Fruit fly (Drosophila melanogaster) whole organism, embryonic: ENCODE results near the gene crq.

Experiments
- Bteb2 ChIP-seq: fragments of 200-800 bp; sonication (Bioruptor generic); optimal IDR thresholded peaks from 2 replicates; lab custom pipeline; 2016; ENCODE audit warnings: missing biosample characterization, missing genetic modification characterization
- CG10267 ChIP-seq: fragments of 200-800 bp; sonication (Bioruptor generic); optimal IDR thresholded peaks from 2 replicates; lab custom pipeline; 2018; ENCODE audit warnings: missing biosample characterization, mild to moderate bottlenecking, missing genetic modification characterization, moderate library complexity
- CG10959 ChIP-seq: fragments of 200-800 bp; sonication (Bioruptor generic); IDR thresholded peaks from 2 replicates; pipeline ENCODE4 v1.3.6; 2022; ENCODE audit warnings: missing biosample characterization, missing genetic modification characterization
- CG11456 ChIP-seq: fragments of 200-800 bp; sonication (Bioruptor generic); IDR thresholded peaks from 3 replicates; pipeline ENCODE4 v1.3.6; 2022; ENCODE audit warnings: missing biosample characterization, missing genetic modification characterization
- CG12071 ChIP-seq: fragments of 200-800 bp; sonication (Bioruptor generic); optimal IDR thresholded peaks from 3 replicates; lab custom pipeline; 2018; ENCODE audit warnings: missing biosample characterization, mild to moderate bottlenecking, missing genetic modification characterization
- CG12219 ChIP-seq: fragments of 200-800 bp; sonication (Bioruptor generic); optimal IDR thresholded peaks from 3 replicates; lab custom pipeline; 2018; ENCODE audit warnings: missing biosample characterization, mild to moderate bottlenecking, missing genetic modification characterization
- CG12299 ChIP-seq: fragments of 200-800 bp; sonication (Bioruptor generic); optimal IDR thresholded peaks from 2 replicates; lab custom pipeline; 2018; ENCODE audit warnings: missing biosample characterization, mild to moderate bottlenecking, missing genetic modification characterization
- CG13123 ChIP-seq: fragments of 200-800 bp; sonication (Bioruptor generic); optimal IDR thresholded peaks from 2 replicates; lab custom pipeline; 2016; ENCODE audit warnings: missing biosample characterization, missing genetic modification characterization
- CG15073 ChIP-seq: fragments of 200-800 bp; sonication (Bioruptor generic); optimal IDR thresholded peaks from 2 replicates; lab custom pipeline; 2016; ENCODE audit warnings: missing biosample characterization, missing genetic modification characterization
- CG15601 ChIP-seq: fragments of 200-800 bp; sonication (Bioruptor generic); optimal IDR thresholded peaks from 3 replicates; lab custom pipeline; 2019; ENCODE audit warnings: missing biosample characterization, mild to moderate bottlenecking, missing genetic modification characterization, moderate library complexity
- CG16779 ChIP-seq: fragments of 200-800 bp; sonication (Bioruptor generic); IDR thresholded peaks from 2 replicates; pipeline ENCODE4 v1.3.6; 2022; ENCODE audit warnings: missing biosample characterization, missing genetic modification characterization
- CG16813 ChIP-seq: fragments of 200-800 bp; sonication (Bioruptor generic); IDR thresholded peaks from 3 replicates; pipeline ENCODE4 v1.3.6; 2022; ENCODE audit warnings: missing biosample characterization, missing genetic modification characterization; ENCODE audit not compliant: partially characterized antibody
- CG17385 ChIP-seq: fragments of 200-800 bp; sonication (Bioruptor generic); optimal IDR thresholded peaks from 3 replicates; lab custom pipeline; 2018; ENCODE audit warnings: missing biosample characterization, mild to moderate bottlenecking, missing genetic modification characterization
- CG2116 ChIP-seq: fragments of 200-800 bp; sonication (Bioruptor generic); optimal IDR thresholded peaks from 3 replicates; lab custom pipeline; 2018; ENCODE audit warnings: missing biosample characterization, mild to moderate bottlenecking, missing genetic modification characterization
- CG4617 ChIP-seq: fragments of 200-800 bp; sonication (Bioruptor generic); optimal IDR thresholded peaks from 3 replicates; lab custom pipeline; 2016; ENCODE audit warnings: missing biosample characterization, missing genetic modification characterization, borderline replicate concordance
- CG4707 ChIP-seq: fragments of 200-800 bp; sonication (Bioruptor generic); optimal IDR thresholded peaks from 2 replicates; lab custom pipeline; 2018; ENCODE audit warnings: missing biosample characterization, mild to moderate bottlenecking, missing genetic modification characterization, moderate library complexity
- CG7987 ChIP-seq: fragments of 200-800 bp; sonication (Bioruptor generic); optimal IDR thresholded peaks from 2 replicates; lab custom pipeline; 2018; ENCODE audit warnings: missing biosample characterization, mild to moderate bottlenecking, missing genetic modification characterization, moderate library complexity
- CG8281 ChIP-seq: fragments of 200-800 bp; sonication (Bioruptor generic); optimal IDR thresholded peaks from 2 replicates; lab custom pipeline; 2018; ENCODE audit warnings: missing biosample characterization, mild to moderate bottlenecking, missing genetic modification characterization, moderate library complexity
- CG9797 ChIP-seq: fragments of 200-800 bp; sonication (Bioruptor generic); optimal IDR thresholded peaks from 3 replicates; lab custom pipeline; 2018; ENCODE audit warnings: missing biosample characterization, mild to moderate bottlenecking, missing genetic modification characterization
- Dll ChIP-seq: fragments of 200-800 bp; sonication (Bioruptor generic); IDR thresholded peaks from 4 replicates; pipeline ENCODE4 v1.3.6; 2022; ENCODE audit warnings: missing biosample characterization, missing genetic modification characterization; ENCODE audit not compliant: partially characterized antibody
- Dp ChIP-seq: fragments of 200-800 bp; sonication (Bioruptor generic); optimal IDR thresholded peaks from 2 replicates; lab custom pipeline; 2018; ENCODE audit warnings: missing biosample characterization, mild to moderate bottlenecking, missing genetic modification characterization, moderate library complexity
- HLH4C ChIP-seq: fragments of 200-800 bp; sonication (Bioruptor generic); IDR thresholded peaks from 3 replicates; pipeline ENCODE4 v1.3.6; 2022; ENCODE audit warnings: missing biosample characterization, missing genetic modification characterization; ENCODE audit not compliant: partially characterized antibody
- Hand ChIP-seq: fragments of 200-800 bp; sonication (Bioruptor generic); optimal IDR thresholded peaks from 2 replicates; lab custom pipeline; 2017; ENCODE audit warnings: mild to moderate bottlenecking, missing biosample characterization, missing genetic modification reagents, missing genetic modification characterization
- HmgZ ChIP-seq: fragments of 200-800 bp; sonication (Bioruptor generic); optimal IDR thresholded peaks from 2 replicates; lab custom pipeline; 2018; ENCODE audit warnings: missing biosample characterization, mild to moderate bottlenecking, missing genetic modification characterization
- Hmx ChIP-seq: fragments of 200-800 bp; sonication (Bioruptor generic); optimal IDR thresholded peaks from 2 replicates; lab custom pipeline; 2016; ENCODE audit warnings: missing biosample characterization, missing genetic modification characterization
- Kr ChIP-seq: fragments of 200-800 bp; sonication (Bioruptor generic); optimal IDR thresholded peaks from 2 replicates; lab custom pipeline; 2017; ENCODE audit warnings: missing biosample characterization, mild to moderate bottlenecking, missing genetic modification characterization
- MESR4 ChIP-seq: fragments of 200-800 bp; sonication (Bioruptor generic); optimal IDR thresholded peaks from 2 replicates; lab custom pipeline; 2018; ENCODE audit warnings: missing biosample characterization, mild to moderate bottlenecking, missing genetic modification characterization, moderate library complexity
- Nf-YA ChIP-seq: fragments of 200-800 bp; sonication (Bioruptor generic); IDR thresholded peaks from 2 replicates; pipeline ENCODE4 v1.3.6; 2022; ENCODE audit warnings: missing biosample characterization, missing genetic modification characterization
- Nf-YB ChIP-seq: fragments of 200-800 bp; sonication (Bioruptor generic); optimal IDR thresholded peaks from 3 replicates; lab custom pipeline; 2019; ENCODE audit warnings: missing biosample characterization, mild to moderate bottlenecking, missing genetic modification characterization, moderate library complexity
- Oaz ChIP-seq: fragments of 200-800 bp; sonication (Bioruptor generic); IDR thresholded peaks from 2 replicates; pipeline ENCODE4 v1.3.6; 2022; ENCODE audit warnings: missing biosample characterization, missing genetic modification characterization
- TFAM ChIP-seq: fragments of 200-800 bp; sonication (Bioruptor generic); optimal IDR thresholded peaks from 2 replicates; lab custom pipeline; 2017; ENCODE audit warnings: missing biosample characterization, missing genetic modification characterization, inconsistent platforms
- amos ChIP-seq: fragments of 200-800 bp; sonication (Bioruptor generic); IDR thresholded peaks from 2 replicates; pipeline ENCODE4 v1.3.6; 2022; ENCODE audit warnings: missing biosample characterization, missing genetic modification characterization; ENCODE audit not compliant: partially characterized antibody
- bbx ChIP-seq: fragments of 200-800 bp; sonication (Bioruptor generic); IDR thresholded peaks from 2 replicates; pipeline ENCODE4 v1.3.6; 2022; ENCODE audit warnings: missing biosample characterization, missing genetic modification characterization; ENCODE audit not compliant: partially characterized antibody
- cato ChIP-seq: fragments of 200-800 bp; sonication (Bioruptor generic); optimal IDR thresholded peaks from 2 replicates; lab custom pipeline; 2016; ENCODE audit warnings: missing biosample characterization, missing genetic modification characterization, borderline replicate concordance
- cg ChIP-seq: fragments of 200-800 bp; sonication (Bioruptor generic); optimal IDR thresholded peaks from 3 replicates; lab custom pipeline; 2019; ENCODE audit warnings: missing biosample characterization, mild to moderate bottlenecking, missing genetic modification characterization, moderate library complexity
- chn ChIP-seq: fragments of 200-800 bp; sonication (Bioruptor generic); optimal IDR thresholded peaks from 2 replicates; lab custom pipeline; 2016; ENCODE audit warnings: missing biosample characterization, missing genetic modification characterization
- disco-r ChIP-seq: fragments of 200-800 bp; sonication (Bioruptor generic); optimal IDR thresholded peaks from 2 replicates; lab custom pipeline; 2016; ENCODE audit warnings: missing biosample characterization, missing genetic modification characterization
- dm ChIP-seq: fragments of 200-800 bp; sonication (Bioruptor generic); optimal IDR thresholded peaks from 3 replicates; lab custom pipeline; 2016; ENCODE audit warnings: missing biosample characterization, missing genetic modification characterization
- eyg ChIP-seq: fragments of 200-800 bp; sonication (Bioruptor generic); optimal IDR thresholded peaks from 3 replicates; lab custom pipeline; 2016; ENCODE audit warnings: missing biosample characterization, missing genetic modification characterization
- gem ChIP-seq: fragments of 200-800 bp; sonication (Bioruptor generic); optimal IDR thresholded peaks from 2 replicates; lab custom pipeline; 2019; ENCODE audit warnings: missing biosample characterization, mild to moderate bottlenecking, missing genetic modification characterization, moderate library complexity
- insv ChIP-seq, 2 experiments: fragments of 200-800 bp; sonication (Bioruptor generic); optimal IDR thresholded peaks; 3 replicates each; lab custom pipeline; 2016 to 2018; ENCODE audit warnings: missing biosample characterization in 2 of 2, missing genetic modification characterization in 2 of 2
- jing ChIP-seq: fragments of 200-800 bp; sonication (Bioruptor generic); optimal IDR thresholded peaks from 2 replicates; lab custom pipeline; 2018; ENCODE audit warnings: missing biosample characterization, mild to moderate bottlenecking, missing genetic modification characterization
- nmo ChIP-seq: fragments of 200-800 bp; sonication (Bioruptor generic); optimal IDR thresholded peaks from 2 replicates; lab custom pipeline; 2018; ENCODE audit warnings: missing biosample characterization, mild to moderate bottlenecking, missing genetic modification characterization, moderate library complexity
- phol ChIP-seq: fragments of 200-800 bp; sonication (Bioruptor generic); optimal IDR thresholded peaks from 3 replicates; lab custom pipeline; 2018; ENCODE audit warnings: missing biosample characterization, mild to moderate bottlenecking, missing genetic modification characterization, moderate library complexity
- pita ChIP-seq: fragments of 200-800 bp; sonication (Bioruptor generic); optimal IDR thresholded peaks from 2 replicates; lab custom pipeline; 2017; ENCODE audit warnings: missing biosample characterization, mild to moderate bottlenecking, missing genetic modification characterization
- run ChIP-seq: fragments of 200-800 bp; sonication (Bioruptor generic); optimal IDR thresholded peaks from 3 replicates; lab custom pipeline; 2018; ENCODE audit warnings: missing biosample characterization, mild to moderate bottlenecking, missing genetic modification characterization
- tin ChIP-seq: fragments of 200-800 bp; sonication (Bioruptor generic); optimal IDR thresholded peaks from 3 replicates; lab custom pipeline; 2016; ENCODE audit warnings: missing biosample characterization, missing genetic modification characterization
- toy ChIP-seq: fragments of 200-800 bp; sonication (Bioruptor generic); IDR thresholded peaks from 2 replicates; pipeline ENCODE4 v1.3.6; 2022; ENCODE audit warnings: missing biosample characterization, missing genetic modification characterization
- vfl ChIP-seq: fragments of 200-800 bp; sonication (Bioruptor generic); optimal IDR thresholded peaks from 2 replicates; lab custom pipeline; 2016; ENCODE audit warnings: missing biosample characterization, missing genetic modification characterization
- wek ChIP-seq: fragments of 200-800 bp; sonication (Bioruptor generic); optimal IDR thresholded peaks from 3 replicates; lab custom pipeline; 2018; ENCODE audit warnings: missing biosample characterization, mild to moderate bottlenecking, missing genetic modification characterization, moderate library complexity

Gene crq

DNA sequence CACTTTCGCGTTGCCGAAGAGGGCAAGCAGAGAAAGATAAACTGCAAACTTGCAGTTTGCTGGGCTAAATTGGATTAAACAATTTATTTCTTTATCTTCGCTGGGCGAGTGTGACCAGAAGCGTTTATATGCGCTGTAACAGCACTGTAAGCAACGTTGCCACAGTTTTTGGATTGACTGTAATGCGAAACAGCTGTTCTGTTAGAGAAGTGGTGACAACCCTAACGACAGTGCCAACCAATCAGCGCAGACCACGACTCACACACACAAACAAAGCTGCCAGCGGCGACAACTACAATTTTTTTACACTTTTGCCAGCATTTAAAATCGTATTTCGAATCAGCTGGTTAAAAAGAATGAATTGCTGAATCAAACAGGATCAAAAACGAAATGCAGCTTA lies at the start of gene crq, which contains the start of gene shv:
crq (minus strand) TSS at position 153 of the 400 bp plus-strand sequence.
shv (plus strand) TSS at position 237 of the 400 bp plus-strand sequence.
- TF ChIP-seq Bteb2 (GFP tag; lab: Kevin White, UChicago) (no peak), CG16813 (GFP tag; lab: Robert Waterston, UW) (0 out of 3 replicates have a peak, but pooled peaks have one; percentile 20), nmo (peak; percentile 8), jing (GFP tag; lab: Kevin White, UChicago) (no peak), bbx (GFP tag; lab: Robert Waterston, UW) (no peak; the same call in 1 of the 2 replicates), Dll (peak; percentile 40; the same call in 1 of the 4 replicates), CG8281 (tag; lab: Kevin White, UChicago) (no peak), HLH4C (GFP tag; lab: Robert Waterston, UW) (no peak), CG15601 (tag; lab: Kevin White, UChicago) (peak; percentile 24), pita (GFP tag; lab: Kevin White, UChicago) (no peak), Oaz (GFP tag; lab: Robert Waterston, UW) (no peak), CG4707 (no peak), CG2116 (peak; percentile 42), Nf-YA (GFP tag; lab: Robert Waterston, UW) (peak; percentile 91), Hmx (GFP tag; lab: Kevin White, UChicago) (no peak), cg (GFP tag; lab: Kevin White, UChicago) (peak; percentile 89), CG12219 (GFP tag; lab: Kevin White, UChicago) (no peak), CG10267 (peak; percentile 31), CG15073 (GFP tag; lab: Kevin White, UChicago) (no peak), CG16779 (no peak), eyg (GFP tag; lab: Kevin White, UChicago) (no peak), Hand (no peak), CG17385 (GFP tag; lab: Kevin White, UChicago) (no peak), wek (GFP tag; lab: Kevin White, UChicago) (no peak), toy (GFP tag; lab: Robert Waterston, UW) (no peak), CG13123 (no peak), TFAM (GFP tag; lab: Kevin White, UChicago) (no peak), Dp (GFP tag; lab: Kevin White, UChicago) (peak; percentile 47), dm (GFP tag; lab: Kevin White, UChicago) (no peak), chn (GFP tag; lab: Kevin White, UChicago) (no peak), CG9797 (GFP tag; lab: Kevin White, UChicago) (peak; percentile 85), gem (tag; lab: Kevin White, UChicago) (no peak), vfl (GFP tag; lab: Kevin White, UChicago) (no peak), CG11456 (GFP tag; lab: Robert Waterston, UW) (no peak), amos (peak; percentile 52; the same call in 1 of the 2 replicates), insv (GFP tag; optimal IDR thresholded peaks at IDR 0.05; lab: Kevin White, UChicago) (peak in 1 of 2 experiments; percentile 16), Nf-YB (GFP tag; lab: Kevin White, UChicago) (peak; percentile 99), CG7987 (GFP tag; lab: Kevin White, UChicago) (no peak), cato (no peak), CG12299 (tag; lab: Kevin White, UChicago) (no peak), CG12071 (GFP tag; lab: Kevin White, UChicago) (no peak), disco-r (GFP tag; lab: Kevin White, UChicago) (no peak), HmgZ (tag; lab: Kevin White, UChicago) (peak; percentile 66), CG10959 (GFP tag; lab: Robert Waterston, UW) (no peak), Kr (GFP tag; lab: Kevin White, UChicago) (no peak), CG4617 (GFP tag; lab: Kevin White, UChicago) (peak; percentile 72), MESR4 (peak; percentile 72), phol (tag; lab: Kevin White, UChicago) (peak; percentile 0), run (tag; lab: Kevin White, UChicago) (no peak), tin (GFP tag; lab: Kevin White, UChicago) (no peak)
